Fruit fly (Drosophila melanogaster) whole organism, embryonic: ENCODE data around the gene dre4.

Experiments used
- CG10979 ChIP-seq: fragments of 200-800 bp; sonication (Bioruptor generic); optimal IDR thresholded peaks from 2 replicates; lab custom pipeline; 2018; ENCODE audit warnings: missing biosample characterization, mild to moderate bottlenecking, missing genetic modification characterization, moderate library complexity
- CG15479 ChIP-seq: fragments of 200-800 bp; sonication (Bioruptor generic); optimal IDR thresholded peaks from 3 replicates; lab custom pipeline; 2019; ENCODE audit warnings: missing biosample characterization, mild to moderate bottlenecking, missing genetic modification characterization, moderate library complexity
- CG17568 ChIP-seq: fragments of 200-800 bp; sonication (Bioruptor generic); optimal IDR thresholded peaks from 2 replicates; lab custom pipeline; 2018; ENCODE audit warnings: missing biosample characterization, mild to moderate bottlenecking, missing genetic modification characterization, moderate library complexity
- CG2116 ChIP-seq: fragments of 200-800 bp; sonication (Bioruptor generic); optimal IDR thresholded peaks from 3 replicates; lab custom pipeline; 2018; ENCODE audit warnings: missing biosample characterization, mild to moderate bottlenecking, missing genetic modification characterization
- CG6654 ChIP-seq: fragments of 200-800 bp; sonication (Bioruptor generic); optimal IDR thresholded peaks from 2 replicates; lab custom pipeline; 2017; ENCODE audit warnings: missing biosample characterization, mild to moderate bottlenecking, missing genetic modification characterization
- Fer3 ChIP-seq: fragments of 200-800 bp; sonication (Bioruptor generic); optimal IDR thresholded peaks from 2 replicates; lab custom pipeline; 2018; ENCODE audit warnings: missing biosample characterization, mild to moderate bottlenecking, missing genetic modification characterization, moderate library complexity
- Max ChIP-seq: fragments of 200-800 bp; sonication (Bioruptor generic); optimal IDR thresholded peaks from 2 replicates; lab custom pipeline; 2016; ENCODE audit warnings: missing biosample characterization, mild to moderate bottlenecking, missing genetic modification characterization
- Meics ChIP-seq: fragments of 200-800 bp; sonication (Bioruptor generic); optimal IDR thresholded peaks from 2 replicates; lab custom pipeline; 2017; ENCODE audit warnings: missing biosample characterization, mild to moderate bottlenecking, missing genetic modification characterization
- pita ChIP-seq: fragments of 200-800 bp; sonication (Bioruptor generic); optimal IDR thresholded peaks from 2 replicates; lab custom pipeline; 2017; ENCODE audit warnings: missing biosample characterization, mild to moderate bottlenecking, missing genetic modification characterization
- sug ChIP-seq: fragments of 200-800 bp; optimal IDR thresholded peaks from 2 replicates; lab custom pipeline; 2019; ENCODE audit warnings: missing biosample characterization, mild to moderate bottlenecking, missing genetic modification characterization, moderate library complexity
- wor ChIP-seq: fragments of 200-800 bp; sonication (Bioruptor generic); IDR thresholded peaks from 2 replicates; pipeline ENCODE4 v1.3.6; 2022; ENCODE audit warnings: missing biosample characterization, missing genetic modification characterization

dm6 chr3L:1914668-1915067 is 38.6 kb upstream of the dre4 start:
- TF ChIP-seq sug (tag; lab: Kevin White, UChicago) (no peak), pita (GFP tag; lab: Kevin White, UChicago) (no peak), CG17568 (GFP tag; lab: Kevin White, UChicago) (no peak), CG6654 (GFP tag; lab: Kevin White, UChicago) (no peak), Meics (GFP tag; lab: Kevin White, UChicago) (no peak), wor (no peak), CG10979 (tag; lab: Kevin White, UChicago) (no peak), CG15479 (no peak), CG2116 (no peak), Max (GFP tag; lab: Kevin White, UChicago) (no peak), Fer3 (tag; lab: Kevin White, UChicago) (no peak)
